Worm (Caenorhabditis elegans): ENCODE results near the gene fbxa-215.
A peak's percentile ranks its signal among the peaks of the same experiment; 100 is the strongest.

Gene fbxa-215

DNA sequence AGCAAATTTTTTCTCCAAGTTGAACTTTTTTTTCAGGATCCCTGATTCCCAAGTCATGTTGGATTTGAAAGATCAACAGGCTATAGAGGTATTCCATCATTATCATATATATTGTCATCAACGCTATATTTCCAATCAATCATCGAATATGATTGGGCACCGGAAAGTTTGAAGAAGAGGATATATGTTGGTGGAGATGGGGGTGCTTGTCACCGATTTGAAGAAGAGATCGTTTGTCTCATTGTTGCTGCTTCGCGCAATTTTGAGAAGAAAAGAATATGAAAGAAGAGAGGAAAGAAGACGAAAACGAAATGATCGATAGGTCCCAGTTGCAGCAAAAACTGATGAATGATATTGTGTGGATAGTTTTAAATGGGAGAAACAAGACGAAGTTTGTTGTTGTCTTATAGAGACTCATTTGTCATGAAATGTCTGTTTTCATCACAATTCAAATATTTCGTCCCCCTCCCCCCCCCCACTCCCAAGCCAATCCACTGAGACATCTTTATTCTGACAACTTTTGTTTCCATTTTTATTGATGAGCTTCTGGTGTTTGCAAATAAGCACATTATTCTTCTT is 22.7 kb upstream of the fbxa-215 start, which contains the start of gene T23G4.2:
Gene T23G4.2 (minus strand): TSS at position 255 of the 579 bp plus-strand sequence.
- TF ChIP-seq zag-1 (tag; optimal IDR thresholded peaks at IDR 0.05) (peak; percentile 11), unc-62 (GFP tag; optimal IDR thresholded peaks at IDR 0.05) (peak; percentile 41), lin-39 (tag; optimal IDR thresholded peaks at IDR 0.05) (no peak), nhr-23 (tag; optimal IDR thresholded peaks at IDR 0.05) (no peak), alr-1 (tag; optimal IDR thresholded peaks at IDR 0.05) (no peak), fos-1 (tag; optimal IDR thresholded peaks at IDR 0.05) (no peak), nhr-21 (tag; optimal IDR thresholded peaks at IDR 0.05) (no peak), crh-2 (tag; optimal IDR thresholded peaks at IDR 0.05) (peak; percentile 2), mab-5 (tag; optimal IDR thresholded peaks at IDR 0.05) (peak; percentile 89), mdl-1 (tag; optimal IDR thresholded peaks at IDR 0.05) (no peak), nhr-12 (tag; optimal IDR thresholded peaks at IDR 0.05) (no peak), ceh-82 (tag; optimal IDR thresholded peaks at IDR 0.05) (no peak), ZK546.5 (tag; optimal IDR thresholded peaks at IDR 0.05) (no peak), nhr-129 (tag; optimal IDR thresholded peaks at IDR 0.05) (peak; percentile 27)

DNA sequence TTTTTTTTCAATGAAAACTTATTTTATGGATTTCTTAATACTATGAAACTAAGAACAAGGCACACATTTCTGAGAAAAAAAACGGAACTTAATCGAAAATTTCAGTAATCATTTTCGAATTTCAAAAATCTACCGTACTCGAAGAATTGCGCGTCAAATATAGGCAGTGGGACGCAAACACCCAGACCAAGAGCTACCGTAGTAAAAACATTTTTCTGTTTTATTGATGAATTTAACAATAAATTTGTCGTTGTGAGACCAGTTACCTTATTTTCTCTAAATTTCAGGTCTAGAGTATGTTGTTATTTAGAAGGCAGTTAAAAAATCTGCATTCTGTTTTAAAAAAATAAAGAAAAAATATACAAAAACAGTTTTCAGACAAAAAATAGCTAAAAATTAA is 20.9 kb upstream of the fbxa-215 start:
- no peak for TF ChIP-seq nhr-10 (tag; optimal IDR thresholded peaks at IDR 0.05)
- TF ChIP-seq lsy-2 (tag; optimal IDR thresholded peaks at IDR 0.05): no peak
- TF ChIP-seq skn-1 (tag; optimal IDR thresholded peaks at IDR 0.05): no peak
- TF ChIP-seq nhr-237 (tag; optimal IDR thresholded peaks at IDR 0.05): no peak
- TF ChIP-seq fos-1 (tag; optimal IDR thresholded peaks at IDR 0.05): no peak
- no peak for TF ChIP-seq ceh-82 (tag; optimal IDR thresholded peaks at IDR 0.05)
- TF ChIP-seq ztf-1 (GFP tag; conservative IDR thresholded peaks at IDR 0.05): no peak
- no peak for TF ChIP-seq ztf-4 (tag; optimal IDR thresholded peaks at IDR 0.05)
- no peak for TF ChIP-seq peb-1 (tag; optimal IDR thresholded peaks at IDR 0.05)
- no peak for TF ChIP-seq nhr-21 (tag; optimal IDR thresholded peaks at IDR 0.05)
- no peak for TF ChIP-seq sma-9 (GFP tag; optimal IDR thresholded peaks at IDR 0.05)
- no peak for TF ChIP-seq sma-9 (tag; optimal IDR thresholded peaks at IDR 0.05)
- no peak for TF ChIP-seq aly-2 (tag; optimal IDR thresholded peaks at IDR 0.05)
- TF ChIP-seq nhr-129 (tag; optimal IDR thresholded peaks at IDR 0.05): no peak
- TF ChIP-seq mbf-1 (tag; optimal IDR thresholded peaks at IDR 0.05): no peak
- TF ChIP-seq elt-3 (tag; optimal IDR thresholded peaks at IDR 0.05): no peak
- no peak for TF ChIP-seq snpc-4 (tag; optimal IDR thresholded peaks at IDR 0.05)
- TF ChIP-seq blmp-1 (tag; optimal IDR thresholded peaks at IDR 0.05; ENCODE audit: insufficient read depth): no peak
- no peak for TF ChIP-seq nhr-25 (tag; optimal IDR thresholded peaks at IDR 0.05)

DNA sequence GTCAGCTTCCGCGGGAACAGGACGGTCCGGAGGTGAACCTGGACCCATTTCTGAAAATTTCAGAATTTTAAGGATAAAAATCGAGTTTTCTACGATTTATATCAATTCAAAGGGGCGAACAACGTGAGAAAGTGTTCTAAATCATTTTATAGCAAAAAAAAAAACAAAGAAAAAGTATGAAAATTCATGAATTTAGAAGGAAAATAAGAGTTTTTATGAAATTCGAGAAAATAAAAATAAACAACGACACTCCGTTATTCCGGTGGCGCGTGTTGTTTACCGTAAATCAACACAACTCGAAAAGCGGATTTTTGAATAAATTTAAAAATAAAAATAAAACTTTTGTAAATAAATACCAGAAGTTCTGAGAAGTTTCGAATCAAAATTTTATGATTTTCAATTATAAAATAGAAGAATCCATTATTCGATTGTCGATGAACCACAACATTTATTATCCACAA is 20.3 kb upstream of the fbxa-215 start, which contains the start of gene nyn-1:
Gene nyn-1 (minus strand): TSS at position 51 of the 461 bp plus-strand sequence.
- no peak for TF ChIP-seq ceh-82 (tag; optimal IDR thresholded peaks at IDR 0.05)
- TF ChIP-seq Y55F3AM.14 (GFP tag; optimal IDR thresholded peaks at IDR 0.05): no peak
- TF ChIP-seq unc-55 (GFP tag; optimal IDR thresholded peaks at IDR 0.05): no peak
- no peak for TF ChIP-seq zag-1 (tag; optimal IDR thresholded peaks at IDR 0.05)
- TF ChIP-seq sma-3 (GFP tag; optimal IDR thresholded peaks at IDR 0.05): no peak
- no peak for TF ChIP-seq ztf-1 (GFP tag; conservative IDR thresholded peaks at IDR 0.05)
- TF ChIP-seq F13H6.1 (tag; optimal IDR thresholded peaks at IDR 0.05): no peak
- TF ChIP-seq ZK546.5 (tag; optimal IDR thresholded peaks at IDR 0.05): no peak
- TF ChIP-seq ceh-16 (tag; optimal IDR thresholded peaks at IDR 0.05): no peak
- TF ChIP-seq ama-1 (optimal IDR thresholded peaks at IDR 0.05): no peak
- no peak for TF ChIP-seq nhr-6 (tag; optimal IDR thresholded peaks at IDR 0.05)
- no peak for TF ChIP-seq alr-1 (tag; optimal IDR thresholded peaks at IDR 0.05)
- TF ChIP-seq peb-1 (tag; optimal IDR thresholded peaks at IDR 0.05): no peak
- TF ChIP-seq nhr-12 (tag; optimal IDR thresholded peaks at IDR 0.05): no peak

DNA sequence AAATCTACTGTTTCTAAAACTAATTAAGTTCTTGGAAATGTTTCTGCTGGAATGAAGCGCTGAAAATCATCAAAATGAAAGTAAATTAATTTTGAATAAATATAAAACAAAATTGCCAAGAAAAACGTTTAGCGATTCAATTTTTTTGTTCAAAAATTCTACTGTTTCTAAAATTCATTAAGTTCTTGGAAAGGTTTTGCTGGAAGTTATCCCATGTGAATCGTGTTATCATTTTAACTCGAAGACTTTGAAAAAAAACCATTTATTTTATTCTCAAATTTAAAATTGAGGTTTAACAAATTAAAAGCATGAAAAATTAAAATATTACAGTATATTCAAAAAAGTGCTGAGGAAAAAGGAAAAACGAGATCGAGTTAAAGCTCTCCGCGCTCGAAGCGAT is 18.1 kb upstream of the fbxa-215 start:
- TF ChIP-seq dmd-4 (tag; optimal IDR thresholded peaks at IDR 0.05) (no peak), elt-3 (tag; optimal IDR thresholded peaks at IDR 0.05) (no peak), snpc-4 (tag; optimal IDR thresholded peaks at IDR 0.05) (no peak), nhr-10 (tag; optimal IDR thresholded peaks at IDR 0.05) (no peak), ama-1 (optimal IDR thresholded peaks at IDR 0.05) (no peak), crh-2 (tag; optimal IDR thresholded peaks at IDR 0.05) (no peak), nhr-25 (tag; optimal IDR thresholded peaks at IDR 0.05) (no peak), zag-1 (tag; optimal IDR thresholded peaks at IDR 0.05) (no peak), elt-1 (tag; optimal IDR thresholded peaks at IDR 0.05) (no peak), ZK546.5 (tag; optimal IDR thresholded peaks at IDR 0.05) (no peak), mdl-1 (tag; optimal IDR thresholded peaks at IDR 0.05) (no peak), nhr-12 (tag; optimal IDR thresholded peaks at IDR 0.05) (no peak), lsy-2 (tag; optimal IDR thresholded peaks at IDR 0.05) (no peak), unc-62 (GFP tag; optimal IDR thresholded peaks at IDR 0.05) (no peak), egl-27 (tag; optimal IDR thresholded peaks at IDR 0.05) (no peak), Y55F3AM.14 (GFP tag; optimal IDR thresholded peaks at IDR 0.05) (no peak), gmeb-1 (tag; optimal IDR thresholded peaks at IDR 0.05) (no peak)
